Fruit fly (Drosophila melanogaster) whole organism, prepupa: ENCODE measurements around the gene cactin.

Source experiments
- Blimp-1 ChIP-seq: fragments of 200-800 bp; sonication (Bioruptor generic); optimal IDR thresholded peaks from 3 replicates; lab custom pipeline; 2017; ENCODE audit warnings: missing biosample characterization, missing genetic modification characterization, mild to moderate bottlenecking, moderate library complexity, missing genetic modification reagents
- CG10631 ChIP-seq: fragments of 200-800 bp; sonication (Bioruptor generic); optimal IDR thresholded peaks from 2 replicates; lab custom pipeline; 2016; ENCODE audit warnings: missing biosample characterization, missing genetic modification characterization
- CG10669 ChIP-seq: fragments of 200-800 bp; sonication (Bioruptor generic); optimal IDR thresholded peaks from 3 replicates; lab custom pipeline; 2018; ENCODE audit warnings: missing biosample characterization, mild to moderate bottlenecking, missing genetic modification characterization, moderate library complexity
- CG11902 ChIP-seq: fragments of 200-800 bp; sonication (Bioruptor generic); optimal IDR thresholded peaks from 3 replicates; lab custom pipeline; 2016; ENCODE audit warnings: missing biosample characterization, missing genetic modification characterization
- CG16779 ChIP-seq: fragments of 200-800 bp; sonication (Bioruptor generic); optimal IDR thresholded peaks from 3 replicates; lab custom pipeline; 2017; ENCODE audit warnings: missing biosample characterization, mild to moderate bottlenecking, missing genetic modification characterization
- CG31627 ChIP-seq: fragments of 200-800 bp; sonication (Bioruptor generic); optimal IDR thresholded peaks from 3 replicates; lab custom pipeline; 2016; ENCODE audit warnings: missing biosample characterization, missing genetic modification characterization
- CG32006 ChIP-seq: fragments of 200-800 bp; sonication (Bioruptor generic); optimal IDR thresholded peaks from 3 replicates; lab custom pipeline; 2017; ENCODE audit warnings: missing biosample characterization, mild to moderate bottlenecking, missing genetic modification characterization
- CG34406 ChIP-seq: fragments of 200-800 bp; sonication (Bioruptor generic); optimal IDR thresholded peaks from 3 replicates; lab custom pipeline; 2016; ENCODE audit warnings: missing biosample characterization, missing genetic modification characterization
- CG4318 ChIP-seq: fragments of 200-800 bp; sonication (Bioruptor generic); optimal IDR thresholded peaks from 3 replicates; lab custom pipeline; 2017; ENCODE audit warnings: missing biosample characterization, mild to moderate bottlenecking, missing genetic modification characterization
- CG6163 ChIP-seq: fragments of 200-800 bp; sonication (Bioruptor generic); IDR thresholded peaks from 3 replicates; pipeline ENCODE4 v1.3.6; 2022; ENCODE audit warnings: missing biosample characterization, missing genetic modification characterization
- CG6276 ChIP-seq: fragments of 200-800 bp; sonication (Bioruptor generic); optimal IDR thresholded peaks from 2 replicates; lab custom pipeline; 2017; ENCODE audit warnings: missing biosample characterization, mild to moderate bottlenecking, missing genetic modification characterization
- CG6792 ChIP-seq: fragments of 200-800 bp; sonication (Bioruptor generic); optimal IDR thresholded peaks from 3 replicates; lab custom pipeline; 2016; ENCODE audit warnings: missing biosample characterization, missing genetic modification characterization
- CG6808 ChIP-seq: fragments of 200-800 bp; sonication (Bioruptor generic); optimal IDR thresholded peaks from 3 replicates; lab custom pipeline; 2017; ENCODE audit warnings: missing biosample characterization, missing genetic modification characterization, mild to moderate bottlenecking, moderate library complexity, missing genetic modification reagents
- CG7368 ChIP-seq: fragments of 200-800 bp; sonication (Bioruptor generic); optimal IDR thresholded peaks from 3 replicates; lab custom pipeline; 2016; ENCODE audit warnings: missing biosample characterization, missing genetic modification characterization
- CG8632 ChIP-seq: fragments of 200-800 bp; sonication (Bioruptor generic); optimal IDR thresholded peaks from 3 replicates; lab custom pipeline; 2016; ENCODE audit warnings: missing biosample characterization, missing genetic modification characterization
- CG9139 ChIP-seq: fragments of 200-800 bp; sonication (Bioruptor generic); optimal IDR thresholded peaks from 3 replicates; lab custom pipeline; 2017; ENCODE audit warnings: missing biosample characterization, mild to moderate bottlenecking, missing genetic modification characterization
- Eip75B ChIP-seq: fragments of 200-800 bp; sonication (Bioruptor generic); optimal IDR thresholded peaks from 3 replicates; lab custom pipeline; 2016; ENCODE audit warnings: missing biosample characterization, missing genetic modification characterization
- Eip78C ChIP-seq: fragments of 200-800 bp; sonication (Bioruptor generic); peaks from one replicate; lab custom pipeline; 2016; ENCODE audit warnings: missing biosample characterization, missing genetic modification characterization
- Eip93F ChIP-seq: fragments of 200-800 bp; sonication (Bioruptor generic); optimal IDR thresholded peaks from 2 replicates; lab custom pipeline; 2016; ENCODE audit warnings: missing biosample characterization, mild to moderate bottlenecking, missing genetic modification characterization
- Hr39 ChIP-seq: fragments of 200-800 bp; sonication (Bioruptor generic); optimal IDR thresholded peaks from 2 replicates; lab custom pipeline; 2016; ENCODE audit warnings: missing biosample characterization, missing genetic modification characterization
- Lpt ChIP-seq: fragments of 200-800 bp; sonication (Bioruptor generic); optimal IDR thresholded peaks from 3 replicates; lab custom pipeline; 2016; ENCODE audit warnings: missing biosample characterization, missing genetic modification characterization
- Met ChIP-seq: fragments of 200-800 bp; sonication (Bioruptor generic); optimal IDR thresholded peaks from 3 replicates; lab custom pipeline; 2016; ENCODE audit warnings: missing biosample characterization, missing genetic modification characterization
- Sox102F ChIP-seq: fragments of 200-800 bp; sonication (Bioruptor generic); optimal IDR thresholded peaks from 2 replicates; lab custom pipeline; 2016; ENCODE audit warnings: missing biosample characterization, mild to moderate bottlenecking, missing genetic modification characterization
- Sox14 ChIP-seq: fragments of 200-800 bp; sonication (Bioruptor generic); optimal IDR thresholded peaks from 3 replicates; lab custom pipeline; 2016; ENCODE audit warnings: missing biosample characterization, missing genetic modification characterization
- achi ChIP-seq: fragments of 200-800 bp; sonication (Bioruptor generic); optimal IDR thresholded peaks from 3 replicates; lab custom pipeline; 2016; ENCODE audit warnings: missing biosample characterization, missing genetic modification characterization
- acj6 ChIP-seq: fragments of 200-800 bp; sonication (Bioruptor generic); optimal IDR thresholded peaks from 3 replicates; lab custom pipeline; 2016; ENCODE audit warnings: missing biosample characterization, missing genetic modification characterization
- cyc ChIP-seq: fragments of 200-800 bp; sonication (Bioruptor generic); optimal IDR thresholded peaks from 3 replicates; lab custom pipeline; 2016; ENCODE audit warnings: missing biosample characterization, missing genetic modification characterization
- dac ChIP-seq: fragments of 200-800 bp; sonication (Bioruptor generic); optimal IDR thresholded peaks from 2 replicates; lab custom pipeline; 2017; ENCODE audit warnings: missing biosample characterization, mild to moderate bottlenecking, missing genetic modification characterization
- eg ChIP-seq: fragments of 200-800 bp; sonication (Bioruptor generic); IDR thresholded peaks from 3 replicates; pipeline ENCODE4 v1.3.6; 2022; ENCODE audit warnings: missing biosample characterization, missing genetic modification characterization
- esn ChIP-seq: fragments of 200-800 bp; sonication (Bioruptor generic); optimal IDR thresholded peaks from 2 replicates; lab custom pipeline; 2016; ENCODE audit warnings: missing biosample characterization, mild to moderate bottlenecking, missing genetic modification characterization, moderate library complexity
- fd59A ChIP-seq: fragments of 200-800 bp; sonication (Bioruptor generic); optimal IDR thresholded peaks from 2 replicates; lab custom pipeline; 2017; ENCODE audit warnings: missing biosample characterization, mild to moderate bottlenecking, missing genetic modification characterization, missing genetic modification reagents
- fd85E ChIP-seq: fragments of 200-800 bp; sonication (Bioruptor generic); optimal IDR thresholded peaks from 3 replicates; lab custom pipeline; 2016; ENCODE audit warnings: missing biosample characterization, missing genetic modification characterization
- lz ChIP-seq: fragments of 200-800 bp; sonication (Bioruptor generic); optimal IDR thresholded peaks from 3 replicates; lab custom pipeline; 2016; ENCODE audit warnings: missing biosample characterization, missing genetic modification characterization
- net ChIP-seq: fragments of 200-800 bp; sonication (Bioruptor generic); optimal IDR thresholded peaks from 3 replicates; lab custom pipeline; 2016; ENCODE audit warnings: missing biosample characterization, missing genetic modification characterization
- salr ChIP-seq, 2 experiments: fragments of 200-800 bp; sonication (Bioruptor generic); optimal IDR thresholded peaks; 3 replicates each; lab custom pipeline; 2016 to 2018; ENCODE audit warnings: missing biosample characterization in 2 of 2, missing genetic modification characterization in 2 of 2, mild to moderate bottlenecking in 1 of 2
- spab ChIP-seq: fragments of 200-800 bp; sonication (Bioruptor generic); optimal IDR thresholded peaks from 2 replicates; lab custom pipeline; 2017; ENCODE audit warnings: missing biosample characterization, mild to moderate bottlenecking, missing genetic modification characterization, missing genetic modification reagents
- ss ChIP-seq, 2 experiments: fragments of 200-800 bp; sonication (Bioruptor generic); optimal IDR thresholded peaks; 2 replicates in 1 of 2; 3 replicates in 1 of 2; lab custom pipeline; 2017 to 2018; ENCODE audit warnings: mild to moderate bottlenecking in 2 of 2, missing biosample characterization in 2 of 2, missing genetic modification characterization in 2 of 2, moderate library complexity in 1 of 2
- svp ChIP-seq: fragments of 200-800 bp; sonication (Bioruptor generic); peaks from one replicate; lab custom pipeline; 2016; ENCODE audit warnings: missing biosample characterization, missing genetic modification characterization
- topi ChIP-seq: fragments of 200-800 bp; sonication (Bioruptor generic); optimal IDR thresholded peaks from 3 replicates; lab custom pipeline; 2016; ENCODE audit warnings: missing biosample characterization, missing genetic modification characterization
- vri ChIP-seq: fragments of 200-800 bp; sonication (Bioruptor generic); optimal IDR thresholded peaks from 3 replicates; lab custom pipeline; 2016; ENCODE audit warnings: missing biosample characterization, mild to moderate bottlenecking, missing genetic modification characterization

The cactin gene

dm6 chrX:20413481-20413880 is 10.4 kb upstream of the cactin start, which contains the start of gene CG15459:
Gene CG15459 (minus strand): TSS chrX:20413581.
- TF ChIP-seq CG34406 (no peak), topi (GFP tag; lab: Kevin White, UChicago) (no peak), CG32006 (GFP tag; lab: Kevin White, UChicago) (no peak), CG4318 (GFP tag; lab: Kevin White, UChicago) (no peak), CG16779 (tag; lab: Kevin White, UChicago) (no peak), esn (GFP tag; lab: Kevin White, UChicago) (no peak)

- TF ChIP-seq CG10631 (no peak), CG32006 (GFP tag; lab: Kevin White, UChicago) (no peak), salr (GFP tag; optimal IDR thresholded peaks at IDR 0.05; lab: Kevin White, UChicago) (no peak), Eip78C (GFP tag; lab: Kevin White, UChicago) (no peak), CG31627 (GFP tag; lab: Kevin White, UChicago) (no peak), CG11902 (GFP tag; lab: Kevin White, UChicago) (no peak), Lpt (no peak), CG4318 (GFP tag; lab: Kevin White, UChicago) (no peak), CG6276 (no peak), acj6 (GFP tag; lab: Kevin White, UChicago) (no peak), Eip75B (no peak), CG9139 (GFP tag; lab: Kevin White, UChicago) (no peak), CG7368 (no peak)
Measured at dm6 chrX:20414099-20414498, 9.8 kb upstream of the cactin start, which contains the start of gene CG15458. Gene CG15458 (minus strand): TSS chrX:20414199.

dm6 chrX:20415444-20415843 is 8.4 kb upstream of the cactin start, which contains the start of gene Obp19a:
Gene Obp19a (plus strand): TSS chrX:20415744.
- TF ChIP-seq CG8632 (no peak), dac (GFP tag; lab: Kevin White, UChicago) (no peak), acj6 (GFP tag; lab: Kevin White, UChicago) (no peak), CG6808 (GFP tag; lab: Kevin White, UChicago) (no peak), eg (no peak), Hr39 (GFP tag; lab: Kevin White, UChicago) (no peak), salr (GFP tag; optimal IDR thresholded peaks at IDR 0.05; lab: Kevin White, UChicago) (no peak), CG11902 (GFP tag; lab: Kevin White, UChicago) (no peak), CG4318 (GFP tag; lab: Kevin White, UChicago) (no peak), CG31627 (GFP tag; lab: Kevin White, UChicago) (no peak), Eip78C (GFP tag; lab: Kevin White, UChicago) (no peak), Eip75B (no peak), Sox102F (GFP tag; lab: Kevin White, UChicago) (no peak), ss (GFP tag; optimal IDR thresholded peaks at IDR 0.05; lab: Kevin White, UChicago) (no peak), Sox14 (GFP tag; lab: Kevin White, UChicago) (no peak), svp (GFP tag; lab: Kevin White, UChicago) (no peak), cyc (GFP tag; lab: Kevin White, UChicago) (no peak), Blimp-1 (no peak), CG6792 (GFP tag; lab: Kevin White, UChicago) (no peak), Eip93F (GFP tag; lab: Kevin White, UChicago) (no peak)

- no peak for TF ChIP-seq lz
- TF ChIP-seq spab (GFP tag; lab: Kevin White, UChicago) = no peak
- TF ChIP-seq acj6 (GFP tag; lab: Kevin White, UChicago) = no peak
- no peak for TF ChIP-seq ss (GFP tag; optimal IDR thresholded peaks at IDR 0.05; lab: Kevin White, UChicago)
- TF ChIP-seq svp (GFP tag; lab: Kevin White, UChicago) = no peak
- TF ChIP-seq fd85E (GFP tag; lab: Kevin White, UChicago) = no peak
- TF ChIP-seq vri = no peak
- TF ChIP-seq CG10669 (GFP tag; lab: Kevin White, UChicago) = no peak
- no peak for TF ChIP-seq CG16779 (tag; lab: Kevin White, UChicago)
- TF ChIP-seq Met (GFP tag; lab: Kevin White, UChicago) = no peak
- TF ChIP-seq net (GFP tag; lab: Kevin White, UChicago) = no peak
- no peak for TF ChIP-seq CG6276
- no peak for TF ChIP-seq Lpt
- no peak for TF ChIP-seq CG32006 (GFP tag; lab: Kevin White, UChicago)
- no peak for TF ChIP-seq fd59A (GFP tag; lab: Kevin White, UChicago)
- no peak for TF ChIP-seq CG4318 (GFP tag; lab: Kevin White, UChicago)
- TF ChIP-seq CG6163 = no peak
- no peak for TF ChIP-seq CG31627 (GFP tag; lab: Kevin White, UChicago)
- no peak for TF ChIP-seq achi (GFP tag; lab: Kevin White, UChicago)
- TF ChIP-seq topi (GFP tag; lab: Kevin White, UChicago) = no peak
Measured at dm6 chrX:20416433-20416832, 7.4 kb upstream of the cactin start, which contains the start of gene Obp19b. Gene Obp19b (plus strand): TSS chrX:20416733.
